Worm (Caenorhabditis elegans) whole organism, young adult: ENCODE results near the gene dnc-3.

ENCODE experiments used
- B0019.2 ChIP-seq: fragments of 200-800 bp; sonication (Bioruptor generic); conservative IDR thresholded peaks from 2 replicates; pipeline ENCODE4 v1.3.6; 2022; ENCODE audit warnings: missing genetic modification reagents, missing genetic modification characterization, missing compliant biosample characterization
- B0035.1 ChIP-seq: sonication (generic microtip); optimal IDR thresholded peaks from 2 replicates; lab custom pipeline; 2016; ENCODE audit warnings: missing genetic modification characterization, mild to moderate bottlenecking, missing compliant biosample characterization, missing genotype, missing genetic modification reagents
- D2030.7 ChIP-seq: fragments of 200-800 bp; sonication (Bioruptor generic); IDR thresholded peaks from 2 replicates; pipeline ENCODE4 v1.3.6; 2022; ENCODE audit warnings: missing genetic modification reagents, missing genetic modification characterization, missing compliant biosample characterization
- F10E7.11 ChIP-seq: sonication (generic microtip); optimal IDR thresholded peaks from 2 replicates; lab custom pipeline; 2017; ENCODE audit warnings: mild to moderate bottlenecking, missing genetic modification characterization, moderate library complexity, missing compliant biosample characterization
- F22D6.2 ChIP-seq: sonication (generic microtip); optimal IDR thresholded peaks from 2 replicates; lab custom pipeline; 2016; ENCODE audit warnings: mild to moderate bottlenecking, missing genetic modification characterization, missing compliant biosample characterization
- F23B12.7 ChIP-seq: sonication (generic microtip); optimal IDR thresholded peaks from 2 replicates; lab custom pipeline; 2017; ENCODE audit warnings: missing genetic modification characterization, mild to moderate bottlenecking, missing compliant biosample characterization, antibody characterized with exemption, moderate library complexity; ENCODE audit not compliant: insufficient read depth
- F49E8.2 ChIP-seq: sonication (generic microtip); optimal IDR thresholded peaks from 3 replicates; lab custom pipeline; 2017; ENCODE audit warnings: missing genetic modification characterization, mild to moderate bottlenecking, missing compliant biosample characterization, antibody characterized with exemption, moderate library complexity; ENCODE audit not compliant: insufficient read depth
- F57C9.4 ChIP-seq: sonication (generic microtip); optimal IDR thresholded peaks from 2 replicates; lab custom pipeline; 2017; ENCODE audit warnings: mild to moderate bottlenecking, missing genetic modification characterization, missing compliant biosample characterization
- K11D2.4 ChIP-seq: fragments of 200-800 bp; sonication (Bioruptor generic); IDR thresholded peaks from 2 replicates; pipeline ENCODE4 v1.3.6; 2022; ENCODE audit warnings: missing genetic modification reagents, missing genetic modification characterization, missing compliant biosample characterization
- T26A5.8 ChIP-seq: sonication (generic microtip); optimal IDR thresholded peaks from 2 replicates; lab custom pipeline; 2016; ENCODE audit warnings: missing genetic modification characterization, missing compliant biosample characterization
- Y53F4B.3 ChIP-seq: fragments of 200-800 bp; sonication (Bioruptor generic); IDR thresholded peaks from 2 replicates; pipeline ENCODE4 v1.3.6; 2022; ENCODE audit warnings: missing genetic modification reagents, missing genetic modification characterization, missing compliant biosample characterization
- Y56A3A.18 ChIP-seq: fragments of 200-800 bp; sonication (Bioruptor generic); IDR thresholded peaks from 2 replicates; pipeline ENCODE4 v1.3.6; 2022; ENCODE audit warnings: missing genetic modification reagents, missing genetic modification characterization, missing compliant biosample characterization
- Y95B8A.8 ChIP-seq: fragments of 200-800 bp; sonication (Bioruptor generic); IDR thresholded peaks from 2 replicates; pipeline ENCODE4 v1.3.6; 2022; ENCODE audit warnings: missing genetic modification reagents, missing genetic modification characterization, missing compliant biosample characterization
- ZK185.1 ChIP-seq: sonication (generic microtip); optimal IDR thresholded peaks from 2 replicates; lab custom pipeline; 2016; ENCODE audit warnings: mild to moderate bottlenecking, missing genetic modification characterization, missing compliant biosample characterization; ENCODE audit not compliant: poor library complexity, severe bottlenecking
- akir-1 ChIP-seq: fragments of 200-800 bp; sonication (Bioruptor generic); optimal IDR thresholded peaks from 2 replicates; lab custom pipeline; 2018; ENCODE audit warnings: mild to moderate bottlenecking, missing genetic modification characterization, moderate library complexity, missing compliant biosample characterization
- aptf-3 ChIP-seq: fragments of 200-800 bp; sonication (Bioruptor generic); IDR thresholded peaks from 2 replicates; pipeline ENCODE4 v1.3.6; 2022; ENCODE audit warnings: missing genetic modification characterization, missing compliant biosample characterization
- atf-7 ChIP-seq: sonication (generic microtip); optimal IDR thresholded peaks from 2 replicates; lab custom pipeline; 2017; ENCODE audit warnings: mild to moderate bottlenecking, missing genetic modification characterization, missing compliant biosample characterization
- attf-6 ChIP-seq: fragments of 200-800 bp; sonication (Bioruptor generic); IDR thresholded peaks from 2 replicates; pipeline ENCODE4 v1.3.6; 2022; ENCODE audit warnings: missing genetic modification reagents, missing genetic modification characterization, missing compliant biosample characterization
- ccch-3 ChIP-seq: fragments of 200-800 bp; sonication (Bioruptor generic); optimal IDR thresholded peaks from 2 replicates; lab custom pipeline; 2018; ENCODE audit warnings: mild to moderate bottlenecking, missing genetic modification characterization, missing compliant biosample characterization
- efl-1 ChIP-seq: fragments of 150-350 bp; optimal IDR thresholded peaks from 2 replicates; lab custom pipeline; 2014; ENCODE audit warnings: missing biosample characterization, missing genetic modification reagents, missing genetic modification characterization
- ekl-4 ChIP-seq: fragments of 200-800 bp; sonication (Bioruptor generic); IDR thresholded peaks from 2 replicates; pipeline ENCODE4 v1.3.6; 2022; ENCODE audit warnings: missing genetic modification reagents, missing genetic modification characterization, missing compliant biosample characterization
- ets-4 ChIP-seq: fragments of 200-800 bp; sonication (Bioruptor generic); optimal IDR thresholded peaks from 2 replicates; lab custom pipeline; 2018; ENCODE audit warnings: mild to moderate bottlenecking, missing genetic modification characterization, missing compliant biosample characterization
- hmg-1.2 ChIP-seq: fragments of 200-800 bp; sonication (Bioruptor generic); IDR thresholded peaks from 2 replicates; pipeline ENCODE4 v1.3.6; 2022; ENCODE audit warnings: missing genetic modification reagents, missing genetic modification characterization, missing compliant biosample characterization
- hmg-20 ChIP-seq: fragments of 200-800 bp; sonication (Bioruptor generic); IDR thresholded peaks from 2 replicates; pipeline ENCODE4 v1.3.6; 2022; ENCODE audit warnings: missing genetic modification reagents, missing genetic modification characterization, missing compliant biosample characterization
- hrde-1 ChIP-seq: sonication (generic microtip); optimal IDR thresholded peaks from 2 replicates; lab custom pipeline; 2016; ENCODE audit warnings: missing genetic modification characterization, mild to moderate bottlenecking, missing compliant biosample characterization, moderate library complexity, missing genotype, missing genetic modification reagents, borderline replicate concordance
- hsf-1 ChIP-seq: fragments of 200-800 bp; sonication (Bioruptor generic); IDR thresholded peaks from 2 replicates; pipeline ENCODE4 v1.3.6; 2022; ENCODE audit warnings: missing genetic modification reagents, missing genetic modification characterization, missing compliant biosample characterization
- let-607 ChIP-seq, 2 experiments: fragments of 200-800 bp in 1 of 2; sonication (Bioruptor generic) in 1 of 2; sonication (generic microtip) in 1 of 2; optimal IDR thresholded peaks; 2 replicates each; lab custom pipeline; 2016 to 2018; ENCODE audit warnings: mild to moderate bottlenecking in 2 of 2, missing compliant biosample characterization in 2 of 2, missing genetic modification characterization in 2 of 2, moderate library complexity in 2 of 2, missing genotype in 1 of 2
- lin-54 ChIP-seq: fragments of 200-800 bp; sonication (Bioruptor generic); optimal IDR thresholded peaks from 2 replicates; lab custom pipeline; 2018; ENCODE audit warnings: mild to moderate bottlenecking, missing genetic modification characterization, missing compliant biosample characterization
- lsy-27 ChIP-seq: sonication (generic microtip); optimal IDR thresholded peaks from 2 replicates; lab custom pipeline; 2017; ENCODE audit warnings: missing genetic modification characterization, mild to moderate bottlenecking, missing compliant biosample characterization, antibody characterized with exemption, missing genotype, borderline replicate concordance; ENCODE audit not compliant: insufficient read depth
- madf-3 ChIP-seq: fragments of 200-800 bp; sonication (Bioruptor generic); IDR thresholded peaks from 2 replicates; pipeline ENCODE4 v1.3.6; 2022; ENCODE audit warnings: missing genetic modification reagents, missing genetic modification characterization, missing compliant biosample characterization
- mcd-1 ChIP-seq: fragments of 200-800 bp; sonication (Bioruptor generic); IDR thresholded peaks from 2 replicates; pipeline ENCODE4 v1.3.6; 2022; ENCODE audit warnings: missing genetic modification reagents, missing genetic modification characterization, missing compliant biosample characterization
- mxl-1 ChIP-seq: sonication (generic microtip); optimal IDR thresholded peaks from 2 replicates; lab custom pipeline; 2016; ENCODE audit warnings: missing genetic modification characterization, missing compliant biosample characterization
- nhr-120 ChIP-seq: fragments of 200-800 bp; sonication (Bioruptor generic); IDR thresholded peaks from 2 replicates; pipeline ENCODE4 v1.3.6; 2022; ENCODE audit warnings: missing genetic modification characterization, missing compliant biosample characterization
- nhr-179 ChIP-seq: sonication (generic microtip); optimal IDR thresholded peaks from 2 replicates; lab custom pipeline; 2016; ENCODE audit warnings: mild to moderate bottlenecking, missing genetic modification characterization, missing compliant biosample characterization
- pbrm-1 ChIP-seq: fragments of 200-800 bp; sonication (Bioruptor generic); IDR thresholded peaks from 2 replicates; pipeline ENCODE4 v1.3.6; 2022; ENCODE audit warnings: missing genetic modification reagents, missing genetic modification characterization, missing compliant biosample characterization
- rec-8 ChIP-seq, 2 experiments: sonication (generic microtip); optimal IDR thresholded peaks; 2 replicates each; lab custom pipeline; 2016; ENCODE audit warnings: mild to moderate bottlenecking in 2 of 2, missing genetic modification characterization in 2 of 2, missing genetic modification reagents in 2 of 2, missing genotype in 2 of 2, missing biosample characterization in 1 of 2, missing compliant biosample characterization in 1 of 2, moderate library complexity in 1 of 2
- repo-1 ChIP-seq: sonication (generic microtip); optimal IDR thresholded peaks from 2 replicates; lab custom pipeline; 2017; ENCODE audit warnings: mild to moderate bottlenecking, missing genetic modification characterization, missing compliant biosample characterization
- rpc-1 ChIP-seq, 2 experiments: fragments of 150-350 bp in 1 of 2; sonication (generic microtip) in 1 of 2; optimal IDR thresholded peaks; 2 replicates each; lab custom pipeline; 2014 to 2018; ENCODE audit warnings: missing biosample characterization in 1 of 2, missing genetic modification characterization in 1 of 2, missing genetic modification reagents in 1 of 2, missing genotype in 1 of 2
- snpc-4 ChIP-seq, 5 experiments: fragments of 150-350 bp in 1 of 5; sonication (generic microtip) in 4 of 5; optimal IDR thresholded peaks; 2 replicates each; lab custom pipeline; 2014 to 2018; ENCODE audit warnings: missing genetic modification characterization in 5 of 5, missing biosample characterization in 3 of 5, antibody characterized with exemption in 2 of 5, mild to moderate bottlenecking in 2 of 5, missing compliant biosample characterization in 2 of 5, missing genotype in 2 of 5, moderate library complexity in 2 of 5, missing genetic modification reagents in 1 of 5
- sptf-2 ChIP-seq: fragments of 200-800 bp; sonication (Bioruptor generic); optimal IDR thresholded peaks from 2 replicates; lab custom pipeline; 2018; ENCODE audit warnings: mild to moderate bottlenecking, missing genetic modification characterization, missing compliant biosample characterization
- tbx-9 ChIP-seq: sonication (generic microtip); optimal IDR thresholded peaks from 2 replicates; lab custom pipeline; 2016; ENCODE audit warnings: borderline replicate concordance, missing genetic modification characterization, inconsistent platforms, missing compliant biosample characterization
- unc-130 ChIP-seq: sonication (generic microtip); optimal IDR thresholded peaks from 2 replicates; lab custom pipeline; 2016; ENCODE audit warnings: missing genetic modification reagents, missing genetic modification characterization, missing compliant biosample characterization
- xnd-1 ChIP-seq: sonication (generic microtip); optimal IDR thresholded peaks from 2 replicates; lab custom pipeline; 2016; ENCODE audit warnings: missing genotype, missing genetic modification reagents, missing genetic modification characterization, missing compliant biosample characterization
- zfh-2 ChIP-seq: fragments of 200-800 bp; sonication (Bioruptor generic); conservative IDR thresholded peaks from 2 replicates; pipeline ENCODE4 v1.3.6; 2022; ENCODE audit warnings: missing genetic modification reagents, missing genetic modification characterization, missing compliant biosample characterization
- ztf-28 ChIP-seq: fragments of 200-800 bp; sonication (Bioruptor generic); IDR thresholded peaks from 2 replicates; pipeline ENCODE4 v1.3.6; 2022; ENCODE audit warnings: missing genetic modification reagents, missing genetic modification characterization, missing compliant biosample characterization

dnc-3 gene

ce11 chrII:3518961-3519544, 34.5 kb upstream of the dnc-3 start, which contains the start of gene clec-126 (continued):
- no peak for TF ChIP-seq F10E7.11 (tag; lab: Kevin White, UChicago)
- TF ChIP-seq lsy-27 (tag; lab: Kevin White, UChicago), result peak; percentile 87
- no peak for TF ChIP-seq F49E8.2 (tag; lab: Kevin White, UChicago)
- peak; percentile 50; the same call in 1 of the 2 replicates for TF ChIP-seq K11D2.4 (GFP tag; lab: Robert Waterston, UW)
- no peak for TF ChIP-seq attf-6 (GFP tag; lab: Robert Waterston, UW)
- TF ChIP-seq ztf-28 (GFP tag; lab: Robert Waterston, UW), result 0 out of 2 replicates have a peak, but pooled peaks have one; percentile 57
- peak; percentile 53 for TF ChIP-seq nhr-179 (tag; lab: Kevin White, UChicago)
- peak; percentile 50; the same call in 1 of the 2 replicates for TF ChIP-seq zfh-2 (GFP tag; lab: Robert Waterston, UW)
- TF ChIP-seq xnd-1, result peak; percentile 26
- TF ChIP-seq hmg-20 (GFP tag; lab: Robert Waterston, UW), result 0 out of 2 replicates have a peak, but pooled peaks have one; percentile 47
- peak; percentile 75 for TF ChIP-seq lin-54 (GFP tag; lab: Kevin White, UChicago)
- TF ChIP-seq atf-7, result peak; percentile 93
- TF ChIP-seq tbx-9 (tag; lab: Kevin White, UChicago), result no peak
- TF ChIP-seq F57C9.4 (tag; lab: Kevin White, UChicago), result no peak
- TF ChIP-seq aptf-3, result no peak
- peak; percentile 88 for TF ChIP-seq rpc-1 (optimal IDR thresholded peaks at IDR 0.05; lab: Kevin White, UChicago)
- peak; percentile 89 for TF ChIP-seq rpc-1 (tag; optimal IDR thresholded peaks at IDR 0.05; lab: Kevin White, UChicago)
- TF ChIP-seq repo-1 (tag; lab: Kevin White, UChicago), result peak; percentile 90
- peak; percentile 78 for TF ChIP-seq mxl-1 (tag; lab: Kevin White, UChicago)
- TF ChIP-seq let-607 (tag; optimal IDR thresholded peaks at IDR 0.05; lab: Kevin White, UChicago), result peak; percentile 11 to 75
- peak; percentile 76 for TF ChIP-seq F23B12.7 (tag; lab: Kevin White, UChicago)
- TF ChIP-seq sptf-2, result peak; percentile 28
- TF ChIP-seq B0035.1 (tag; lab: Kevin White, UChicago), result peak; percentile 84
- TF ChIP-seq B0019.2 (GFP tag; lab: Robert Waterston, UW), result 0 out of 2 replicates have a peak, but pooled peaks have one; percentile 6
- peak; percentile 80 for TF ChIP-seq unc-130 (GFP tag; lab: Kevin White, UChicago)
- TF ChIP-seq hsf-1 (GFP tag; lab: Robert Waterston, UW), result 0 out of 2 replicates have a peak, but pooled peaks have one; percentile 33
- TF ChIP-seq akir-1 (GFP tag; lab: Kevin White, UChicago), result no peak
- TF ChIP-seq ekl-4, result peak; percentile 83
- TF ChIP-seq efl-1 (GFP tag; lab: Kevin White, UChicago), result peak; percentile 12
- TF ChIP-seq rec-8 (tag; optimal IDR thresholded peaks at IDR 0.05; lab: Kevin White, UChicago), result peak; percentile 66 to 75
- peak; percentile 56 for TF ChIP-seq hrde-1 (tag; lab: Kevin White, UChicago)
- TF ChIP-seq mcd-1 (GFP tag; lab: Robert Waterston, UW), result peak; percentile 84
- peak; percentile 50 for TF ChIP-seq ccch-3 (GFP tag; lab: Kevin White, UChicago)
- TF ChIP-seq Y53F4B.3 (GFP tag; lab: Robert Waterston, UW), result no peak
- no peak for TF ChIP-seq T26A5.8 (tag; lab: Kevin White, UChicago)
- peak; percentile 16; the same call in 1 of the 2 replicates for TF ChIP-seq madf-3
- peak; percentile 62 for TF ChIP-seq ZK185.1
- 0 out of 2 replicates have a peak, but pooled peaks have one; percentile 21 for TF ChIP-seq Y95B8A.8 (GFP tag; lab: Robert Waterston, UW)
- TF ChIP-seq ets-4, result peak; percentile 12
- TF ChIP-seq Y56A3A.18 (GFP tag; lab: Robert Waterston, UW), result peak; percentile 73; the same call in 1 of the 2 replicates
- peak; percentile 72 for TF ChIP-seq F22D6.2
- peak; percentile 89 for TF ChIP-seq D2030.7 (GFP tag; lab: Robert Waterston, UW)
- peak; percentile 75 for TF ChIP-seq snpc-4 (GFP tag; optimal IDR thresholded peaks at IDR 0.05; lab: Kevin White, UChicago)
- TF ChIP-seq snpc-4 (tag; optimal IDR thresholded peaks at IDR 0.05; lab: Kevin White, UChicago), result peak; percentile 50 to 85 (median 82)
- TF ChIP-seq pbrm-1 (GFP tag; lab: Robert Waterston, UW), result peak; percentile 79
- TF ChIP-seq nhr-120 (GFP tag; lab: Robert Waterston, UW), result no peak
- TF ChIP-seq hmg-1.2 (GFP tag; lab: Robert Waterston, UW), result peak; percentile 77
